Worm (Caenorhabditis elegans) whole organism, early embryonic: ENCODE measurements around the gene srt-11.

Experiments
- aly-1 ChIP-seq: sonication (generic microtip); optimal IDR thresholded peaks from 2 replicates; lab custom pipeline; 2016; ENCODE audit warnings: missing genetic modification characterization, missing compliant biosample characterization
- ama-1 ChIP-seq: fragments of 150-350 bp; optimal IDR thresholded peaks from 2 replicates; lab custom pipeline; 2014
- ets-7 ChIP-seq: sonication (generic microtip); optimal IDR thresholded peaks from 2 replicates; lab custom pipeline; 2016; ENCODE audit warnings: missing genotype, missing genetic modification characterization, missing compliant biosample characterization
- flt-1 ChIP-seq: fragments of 200-800 bp; sonication (Bioruptor generic); IDR thresholded peaks from 2 replicates; pipeline ENCODE4 v1.3.6; 2022; ENCODE audit warnings: missing genetic modification characterization, missing compliant biosample characterization
- hmg-4 ChIP-seq: fragments of 200-800 bp; sonication (Bioruptor generic); optimal IDR thresholded peaks from 2 replicates; lab custom pipeline; 2018; ENCODE audit warnings: mild to moderate bottlenecking, missing genetic modification characterization, missing compliant biosample characterization
- hnd-1 ChIP-seq: sonication (generic microtip); optimal IDR thresholded peaks from 2 replicates; lab custom pipeline; 2016; ENCODE audit warnings: missing genetic modification characterization, missing compliant biosample characterization
- pes-1 ChIP-seq: fragments of 200-800 bp; sonication (Bioruptor generic); IDR thresholded peaks from 2 replicates; pipeline ENCODE4 v1.3.6; 2022; ENCODE audit warnings: missing genetic modification reagents, missing genetic modification characterization, missing compliant biosample characterization
- scrt-1 ChIP-seq: fragments of 200-800 bp; sonication (Bioruptor generic); IDR thresholded peaks from 2 replicates; pipeline ENCODE4 v1.3.6; 2022; ENCODE audit warnings: missing genetic modification characterization, missing compliant biosample characterization
- sea-1 ChIP-seq: fragments of 200-800 bp; sonication (Bioruptor generic); conservative IDR thresholded peaks from 2 replicates; pipeline ENCODE4 v1.3.6; 2022; ENCODE audit warnings: missing genetic modification characterization, missing compliant biosample characterization
- tbx-11 ChIP-seq: fragments of 200-800 bp; sonication (Bioruptor generic); IDR thresholded peaks from 2 replicates; pipeline ENCODE4 v1.3.6; 2022; ENCODE audit warnings: missing genetic modification characterization, missing compliant biosample characterization
- tbx-37 ChIP-seq: fragments of 200-800 bp; sonication (Bioruptor generic); conservative IDR thresholded peaks from 2 replicates; pipeline ENCODE4 v1.3.6; 2022; ENCODE audit warnings: missing genetic modification reagents, missing genetic modification characterization, missing compliant biosample characterization
- tra-4 ChIP-seq: sonication (generic microtip); optimal IDR thresholded peaks from 2 replicates; lab custom pipeline; 2017; ENCODE audit warnings: missing genetic modification characterization, missing compliant biosample characterization

DNA sequence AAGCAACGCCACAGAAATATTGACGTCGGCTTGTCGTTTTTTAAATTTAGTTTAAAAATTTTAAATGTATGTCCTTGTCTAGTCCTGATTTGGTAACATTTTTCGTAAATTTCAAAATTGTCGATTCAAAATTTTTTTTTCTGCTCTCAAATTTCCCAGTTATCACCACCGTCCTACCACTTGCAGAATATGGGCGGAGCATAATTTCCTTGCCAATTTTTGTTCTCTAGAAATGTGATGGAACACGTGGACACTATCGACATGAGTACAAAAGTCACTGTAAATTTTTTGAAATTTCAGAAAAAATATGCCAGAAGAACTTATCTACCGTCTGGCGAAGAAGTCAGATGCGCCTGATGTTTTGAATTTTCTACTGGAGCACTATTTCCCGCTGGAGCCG lies 49.4 kb downstream of the srt-11 start, which contains the start of gene R05H10.7:
- TF ChIP-seq tbx-11 (GFP tag; lab: Robert Waterston, UW) (no peak), ama-1 (no peak), pes-1 (GFP tag; lab: Robert Waterston, UW) (no peak), hnd-1 (tag; lab: Kevin White, UChicago) (no peak), flt-1 (GFP tag; lab: Robert Waterston, UW) (no peak), sea-1 (GFP tag; lab: Robert Waterston, UW) (no peak), aly-1 (tag; lab: Kevin White, UChicago) (no peak), ets-7 (tag; lab: Kevin White, UChicago) (no peak), scrt-1 (GFP tag; lab: Robert Waterston, UW) (no peak), hmg-4 (GFP tag; lab: Kevin White, UChicago) (no peak), tbx-37 (no peak), tra-4 (tag; lab: Kevin White, UChicago) (no peak)
